Worm (Caenorhabditis elegans) whole organism, late embryonic: ENCODE measurements around the gene aqp-2.

Experiments used
- ama-1 ChIP-seq: fragments of 150-350 bp; optimal IDR thresholded peaks from 2 replicates; lab custom pipeline; 2014
- ceh-2 ChIP-seq: sonication (generic microtip); optimal IDR thresholded peaks from 2 replicates; lab custom pipeline; 2016; ENCODE audit warnings: missing genotype, missing genetic modification characterization, missing compliant biosample characterization
- ceh-45 ChIP-seq: fragments of 200-800 bp; sonication (Bioruptor generic); IDR thresholded peaks from 2 replicates; pipeline ENCODE4 v1.3.6; 2022; ENCODE audit warnings: missing genetic modification reagents, missing genetic modification characterization, missing compliant biosample characterization
- ceh-9 ChIP-seq: sonication (generic microtip); optimal IDR thresholded peaks from 2 replicates; lab custom pipeline; 2016; ENCODE audit warnings: mild to moderate bottlenecking, missing genetic modification characterization, inconsistent platforms, missing compliant biosample characterization
- lin-11 ChIP-seq: fragments of 200-800 bp; sonication (Bioruptor generic); optimal IDR thresholded peaks from 2 replicates; lab custom pipeline; 2018; ENCODE audit warnings: mild to moderate bottlenecking, missing genetic modification characterization, missing compliant biosample characterization
- sox-4 ChIP-seq: sonication (generic microtip); optimal IDR thresholded peaks from 2 replicates; lab custom pipeline; 2017; ENCODE audit warnings: mild to moderate bottlenecking, missing genetic modification characterization, inconsistent platforms, missing compliant biosample characterization
- tbx-2 ChIP-seq: sonication (generic microtip); optimal IDR thresholded peaks from 2 replicates; lab custom pipeline; 2016; ENCODE audit warnings: missing genetic modification characterization, missing compliant biosample characterization

- TF ChIP-seq lin-11, result no peak
- TF ChIP-seq sox-4 (tag; lab: Kevin White, UChicago), result no peak
- no peak for TF ChIP-seq ama-1 (lab: Kevin White, UChicago)
- TF ChIP-seq ceh-2, result no peak
- no peak for TF ChIP-seq ceh-45 (GFP tag; lab: Robert Waterston, UW)
- TF ChIP-seq tbx-2, result no peak
- TF ChIP-seq ceh-9 (tag; lab: Kevin White, UChicago), result no peak
Measured at ce11 chrII:9222969-9223368, 38.8 kb downstream of the aqp-2 start, which contains the start of gene ZK1067.3.
